Worm (Caenorhabditis elegans) whole organism, L2 larva: ENCODE measurements around the gene pld-1.

Source experiments
- C34F6.9 ChIP-seq: fragments of 150-350 bp; optimal IDR thresholded peaks from 2 replicates; lab custom pipeline; 2014; ENCODE audit warnings: missing biosample characterization, missing genetic modification characterization
- F13H6.1 ChIP-seq: sonication (generic microtip); optimal IDR thresholded peaks from 2 replicates; lab custom pipeline; 2016; ENCODE audit warnings: missing genetic modification characterization, missing compliant biosample characterization
- R02D3.7 ChIP-seq: fragments of 150-350 bp; optimal IDR thresholded peaks from 2 replicates; lab custom pipeline; 2014; ENCODE audit warnings: missing biosample characterization, missing genetic modification characterization
- Y55F3AM.14 ChIP-seq: fragments of 200-800 bp; sonication (Bioruptor generic); optimal IDR thresholded peaks from 2 replicates; lab custom pipeline; 2018; ENCODE audit warnings: mild to moderate bottlenecking, missing genetic modification characterization, missing compliant biosample characterization
- aly-2 ChIP-seq: fragments of 150-350 bp; optimal IDR thresholded peaks from 2 replicates; lab custom pipeline; 2014; ENCODE audit warnings: missing biosample characterization, missing genetic modification characterization
- ama-1 ChIP-seq: fragments of 150-350 bp; optimal IDR thresholded peaks from 2 replicates; lab custom pipeline; 2018; ENCODE audit warnings: inconsistent platforms
- ceh-16 ChIP-seq: fragments of 150-350 bp; optimal IDR thresholded peaks from 2 replicates; lab custom pipeline; 2014; ENCODE audit warnings: missing biosample characterization, missing genetic modification characterization
- ceh-82 ChIP-seq: fragments of 150-350 bp; optimal IDR thresholded peaks from 2 replicates; lab custom pipeline; 2014; ENCODE audit warnings: missing biosample characterization, missing genetic modification characterization
- crh-2 ChIP-seq: sonication (generic microtip); optimal IDR thresholded peaks from 2 replicates; lab custom pipeline; 2017; ENCODE audit warnings: missing biosample characterization, missing genetic modification characterization
- dmd-4 ChIP-seq: sonication (generic microtip); optimal IDR thresholded peaks from 2 replicates; lab custom pipeline; 2017; ENCODE audit warnings: missing biosample characterization, missing genetic modification characterization
- egl-27 ChIP-seq: sonication (generic microtip); optimal IDR thresholded peaks from 3 replicates; lab custom pipeline; 2017; ENCODE audit warnings: missing biosample characterization, missing genetic modification reagents, missing genetic modification characterization
- elt-3 ChIP-seq: sonication (generic microtip); optimal IDR thresholded peaks from 2 replicates; lab custom pipeline; 2017; ENCODE audit warnings: missing biosample characterization, missing genetic modification characterization
- fos-1 ChIP-seq: fragments of 150-350 bp; optimal IDR thresholded peaks from 2 replicates; lab custom pipeline; 2014; ENCODE audit warnings: missing biosample characterization, missing genetic modification characterization
- gmeb-1 ChIP-seq: fragments of 150-350 bp; optimal IDR thresholded peaks from 2 replicates; lab custom pipeline; 2014; ENCODE audit warnings: missing biosample characterization, missing genetic modification characterization
- lin-13 ChIP-seq: fragments of 150-350 bp; optimal IDR thresholded peaks from 2 replicates; lab custom pipeline; 2014; ENCODE audit warnings: missing biosample characterization, missing genetic modification reagents, missing genetic modification characterization
- lin-39 ChIP-seq: fragments of 150-350 bp; optimal IDR thresholded peaks from 2 replicates; lab custom pipeline; 2014; ENCODE audit warnings: missing biosample characterization, missing genetic modification reagents, missing genetic modification characterization
- lsy-2 ChIP-seq, 2 experiments: fragments of 150-350 bp in 1 of 2; sonication (generic microtip) in 1 of 2; optimal IDR thresholded peaks; 2 replicates each; lab custom pipeline; 2014 to 2017; ENCODE audit warnings: missing biosample characterization in 2 of 2, missing genetic modification characterization in 2 of 2
- mab-5 ChIP-seq: fragments of 150-350 bp; optimal IDR thresholded peaks from 2 replicates; lab custom pipeline; 2014; ENCODE audit warnings: missing biosample characterization, missing genetic modification characterization
- mbf-1 ChIP-seq: sonication (generic microtip); optimal IDR thresholded peaks from 2 replicates; lab custom pipeline; 2017; ENCODE audit warnings: missing biosample characterization, missing genetic modification characterization
- mdl-1 ChIP-seq, 2 experiments: fragments of 150-350 bp in 1 of 2; sonication (generic microtip) in 1 of 2; optimal IDR thresholded peaks; 2 replicates each; lab custom pipeline; 2017; ENCODE audit warnings: missing biosample characterization in 2 of 2, missing genetic modification characterization in 2 of 2
- nhr-10 ChIP-seq: sonication (generic microtip); optimal IDR thresholded peaks from 2 replicates; lab custom pipeline; 2017; ENCODE audit warnings: missing biosample characterization, missing genetic modification characterization
- nhr-12 ChIP-seq: fragments of 150-350 bp; optimal IDR thresholded peaks from 2 replicates; lab custom pipeline; 2014; ENCODE audit warnings: missing biosample characterization, missing genetic modification characterization
- nhr-129 ChIP-seq: fragments of 150-350 bp; optimal IDR thresholded peaks from 2 replicates; lab custom pipeline; 2014; ENCODE audit warnings: missing biosample characterization, missing genetic modification characterization
- nhr-23 ChIP-seq: fragments of 150-350 bp; optimal IDR thresholded peaks from 2 replicates; lab custom pipeline; 2014; ENCODE audit warnings: missing biosample characterization, missing genetic modification reagents, missing genetic modification characterization
- nhr-237 ChIP-seq: fragments of 150-350 bp; optimal IDR thresholded peaks from 2 replicates; lab custom pipeline; 2014; ENCODE audit warnings: missing biosample characterization, missing genetic modification characterization
- nhr-25 ChIP-seq: fragments of 150-350 bp; sonication (generic microtip); optimal IDR thresholded peaks from 3 replicates; lab custom pipeline; 2014; ENCODE audit warnings: missing biosample characterization, missing genetic modification characterization
- nhr-6 ChIP-seq: fragments of 150-350 bp; optimal IDR thresholded peaks from 2 replicates; lab custom pipeline; 2014; ENCODE audit warnings: missing biosample characterization, missing genetic modification characterization
- nhr-77 ChIP-seq: fragments of 150-350 bp; optimal IDR thresholded peaks from 2 replicates; lab custom pipeline; 2014; ENCODE audit warnings: missing biosample characterization, missing genetic modification characterization
- peb-1 ChIP-seq: fragments of 150-350 bp; optimal IDR thresholded peaks from 2 replicates; lab custom pipeline; 2014; ENCODE audit warnings: missing biosample characterization, missing genetic modification characterization
- skn-1 ChIP-seq: sonication (generic microtip); optimal IDR thresholded peaks from 2 replicates; lab custom pipeline; 2017; ENCODE audit warnings: missing biosample characterization, missing genetic modification characterization
- sma-3 ChIP-seq: sonication (generic microtip); optimal IDR thresholded peaks from 2 replicates; lab custom pipeline; 2016; ENCODE audit warnings: missing genetic modification reagents, missing genetic modification characterization, missing compliant biosample characterization
- sma-9 ChIP-seq, 2 experiments: fragments of 150-350 bp in 1 of 2; sonication (generic microtip) in 1 of 2; optimal IDR thresholded peaks; 2 replicates each; lab custom pipeline; 2014 to 2016; ENCODE audit warnings: missing genetic modification characterization in 2 of 2, mild to moderate bottlenecking in 1 of 2, missing biosample characterization in 1 of 2, missing compliant biosample characterization in 1 of 2, missing genetic modification reagents in 1 of 2, moderate library complexity in 1 of 2
- snpc-4 ChIP-seq: fragments of 150-350 bp; optimal IDR thresholded peaks from 2 replicates; lab custom pipeline; 2014; ENCODE audit warnings: missing biosample characterization, missing genetic modification characterization
- unc-39 ChIP-seq: fragments of 150-350 bp; optimal IDR thresholded peaks from 2 replicates; lab custom pipeline; 2014; ENCODE audit warnings: missing biosample characterization, missing genetic modification characterization
- unc-55 ChIP-seq: fragments of 150-350 bp; sonication (generic microtip); optimal IDR thresholded peaks from 3 replicates; lab custom pipeline; 2014; ENCODE audit warnings: missing biosample characterization, missing genetic modification reagents, missing genetic modification characterization
- unc-62 ChIP-seq: fragments of 150-350 bp; optimal IDR thresholded peaks from 2 replicates; lab custom pipeline; 2014; ENCODE audit warnings: missing biosample characterization, missing genetic modification reagents, missing genetic modification characterization
- zag-1 ChIP-seq: fragments of 150-350 bp; optimal IDR thresholded peaks from 2 replicates; lab custom pipeline; 2014; ENCODE audit warnings: missing biosample characterization, missing genetic modification characterization
- ztf-1 ChIP-seq: fragments of 200-800 bp; sonication (Bioruptor generic); conservative IDR thresholded peaks from 2 replicates; pipeline ENCODE4 v1.3.6; 2022; ENCODE audit warnings: missing genetic modification characterization, missing compliant biosample characterization
- ztf-11 ChIP-seq: sonication (generic microtip); optimal IDR thresholded peaks from 2 replicates; lab custom pipeline; 2017; ENCODE audit warnings: missing biosample characterization, missing genetic modification characterization
- ztf-4 ChIP-seq: fragments of 150-350 bp; optimal IDR thresholded peaks from 2 replicates; lab custom pipeline; 2014; ENCODE audit warnings: missing biosample characterization, missing genetic modification characterization

pld-1 gene

ce11 chrII:5099649-5100048 is 8.2 kb upstream of the pld-1 start, which contains the start of gene C04G6.6:
Gene C04G6.6, minus strand, starts transcription at chrII:5099749.
- TF ChIP-seq ceh-16 (tag; lab: Kevin White, UChicago) (no peak), nhr-23 (no peak), aly-2 (tag; lab: Kevin White, UChicago) (no peak), ztf-4 (tag; lab: Kevin White, UChicago) (no peak), nhr-237 (tag; lab: Kevin White, UChicago) (no peak)

- TF ChIP-seq lsy-2 (tag; optimal IDR thresholded peaks at IDR 0.05; lab: Kevin White, UChicago) (no peak), ztf-11 (tag; lab: Kevin White, UChicago) (no peak), ztf-4 (tag; lab: Kevin White, UChicago) (no peak), aly-2 (tag; lab: Kevin White, UChicago) (no peak), ama-1 (lab: Kevin White, UChicago) (no peak)
Observed at ce11 chrII:5099034-5099433, 7.5 kb upstream of the pld-1 start.

DNA sequence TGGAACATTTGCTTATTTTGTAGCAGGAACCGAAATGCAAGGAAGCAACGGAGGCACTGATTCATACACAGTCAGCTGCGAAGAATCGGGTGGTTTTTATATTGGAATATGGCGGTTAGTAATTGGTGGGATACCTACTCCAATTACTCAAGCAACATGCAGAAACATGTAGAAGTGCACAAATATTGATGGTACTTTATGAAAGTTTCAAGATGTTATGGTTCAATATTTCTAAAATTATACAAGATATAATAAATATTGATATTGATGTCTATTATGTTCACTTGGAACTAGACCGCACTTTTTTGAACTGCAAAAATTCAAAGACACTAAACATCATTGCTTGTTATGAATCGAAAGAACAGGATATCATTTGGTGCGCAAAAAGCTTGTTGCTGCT is 2.5 kb upstream of the pld-1 start, which contains the start of gene C04G6.13:
Gene C04G6.13, plus strand, starts transcription at position 301 of the 400 bp plus-strand sequence.
- TF ChIP-seq dmd-4 (tag; lab: Kevin White, UChicago) (no peak), ceh-82 (tag; lab: Kevin White, UChicago) (no peak), nhr-237 (tag; lab: Kevin White, UChicago) (no peak), lin-39 (no peak), mab-5 (no peak), Y55F3AM.14 (no peak), peb-1 (tag; lab: Kevin White, UChicago) (no peak), R02D3.7 (no peak), elt-3 (tag; lab: Kevin White, UChicago) (no peak), mbf-1 (tag; lab: Kevin White, UChicago) (no peak), nhr-23 (no peak)

- TF ChIP-seq ztf-4 (tag; lab: Kevin White, UChicago) (peak; percentile 11), ztf-1 (GFP tag; lab: Robert Waterston, UW) (no peak), unc-39 (tag; lab: Kevin White, UChicago) (no peak), unc-55 (peak; percentile 51), egl-27 (peak; percentile 22), snpc-4 (tag; lab: Kevin White, UChicago) (peak; percentile 5), ama-1 (lab: Kevin White, UChicago) (peak; percentile 37), nhr-77 (tag; lab: Kevin White, UChicago) (no peak), zag-1 (tag; lab: Kevin White, UChicago) (no peak), C34F6.9 (tag; lab: Kevin White, UChicago) (peak; percentile 75), nhr-129 (tag; lab: Kevin White, UChicago) (peak; percentile 55), mdl-1 (tag; optimal IDR thresholded peaks at IDR 0.05; lab: Kevin White, UChicago) (peak in 1 of 2 experiments; percentile 36), nhr-6 (tag; lab: Kevin White, UChicago) (peak; percentile 18), F13H6.1 (tag; lab: Kevin White, UChicago) (peak; percentile 84), nhr-25 (no peak), elt-3 (tag; lab: Kevin White, UChicago) (no peak), crh-2 (tag; lab: Kevin White, UChicago) (peak; percentile 62), nhr-10 (tag; lab: Kevin White, UChicago) (no peak), sma-3 (GFP tag; lab: Kevin White, UChicago) (peak; percentile 32), Y55F3AM.14 (no peak), lsy-2 (tag; optimal IDR thresholded peaks at IDR 0.05; lab: Kevin White, UChicago) (peak in 1 of 2 experiments; percentile 71), mab-5 (no peak), nhr-12 (tag; lab: Kevin White, UChicago) (no peak), gmeb-1 (peak; percentile 36), fos-1 (tag; lab: Kevin White, UChicago) (peak; percentile 19), skn-1 (tag; lab: Kevin White, UChicago) (no peak), lin-13 (GFP tag; lab: Kevin White, UChicago) (peak; percentile 31), sma-9 (GFP tag; optimal IDR thresholded peaks at IDR 0.05; lab: Kevin White, UChicago) (peak; percentile 69), sma-9 (tag; optimal IDR thresholded peaks at IDR 0.05; lab: Kevin White, UChicago) (no peak), unc-62 (GFP tag; lab: Kevin White, UChicago) (no peak)
Observed at ce11 chrII:5092362-5093281, 1.1 kb upstream of the pld-1 start, which contains the start of gene C04G6.2. Gene C04G6.2, plus strand, starts transcription at chrII:5093231.
